Fruit fly (Drosophila melanogaster): ENCODE measurements around the gene CG15172.

CG15172 gene

dm6 chr2L:19048912-19049311, 26.7 kb downstream of the CG15172 start, which contains the start of gene CG10470 (continued):
- TF ChIP-seq CG17186 (GFP tag; optimal IDR thresholded peaks at IDR 0.05): no peak
- no peak for TF ChIP-seq CG3163 (GFP tag; optimal IDR thresholded peaks at IDR 0.05)
- TF ChIP-seq fd102C (GFP tag; optimal IDR thresholded peaks at IDR 0.05): no peak
- peak; percentile 13 for TF ChIP-seq CG10147 (GFP tag; optimal IDR thresholded peaks at IDR 0.05)
- no peak for TF ChIP-seq tll (GFP tag; optimal IDR thresholded peaks at IDR 0.05)
- TF ChIP-seq MBD-R2 (GFP tag; IDR thresholded peaks at IDR 0.05): peak; percentile 56; the same call in 1 of the 2 replicates
- TF ChIP-seq CG34376 (GFP tag; optimal IDR thresholded peaks at IDR 0.05): no peak
- TF ChIP-seq Gsc (GFP tag; IDR thresholded peaks at IDR 0.05): no peak
- TF ChIP-seq amos (GFP tag; IDR thresholded peaks at IDR 0.05; ENCODE audit: partially characterized antibody): peak; percentile 84
- TF ChIP-seq D19A (tag; optimal IDR thresholded peaks at IDR 0.05): peak; percentile 36
- TF ChIP-seq crp (GFP tag; optimal IDR thresholded peaks at IDR 0.05): no peak
- TF ChIP-seq CG8281 (tag; optimal IDR thresholded peaks at IDR 0.05): no peak
- no peak for TF ChIP-seq CG14014 (GFP tag; IDR thresholded peaks at IDR 0.05)
- no peak for TF ChIP-seq jing (GFP tag; optimal IDR thresholded peaks at IDR 0.05)
- peak; percentile 24 for TF ChIP-seq CG12659 (GFP tag; optimal IDR thresholded peaks at IDR 0.05)
- no peak for TF ChIP-seq bcd (GFP tag; optimal IDR thresholded peaks at IDR 0.05)
- TF ChIP-seq CG3995 (GFP tag; optimal IDR thresholded peaks at IDR 0.05): no peak
- TF ChIP-seq CG15479 (GFP tag; optimal IDR thresholded peaks at IDR 0.05): no peak
- TF ChIP-seq Trl (optimal IDR thresholded peaks at IDR 0.05): no peak
- no peak for TF ChIP-seq Trl (GFP tag; optimal IDR thresholded peaks at IDR 0.05)
- no peak for TF ChIP-seq CG5180 (GFP tag; optimal IDR thresholded peaks at IDR 0.05)
- TF ChIP-seq grn (GFP tag; optimal IDR thresholded peaks at IDR 0.05): no peak
- no peak for TF ChIP-seq pb (GFP tag; optimal IDR thresholded peaks at IDR 0.05)
- TF ChIP-seq ranshi (GFP tag; IDR thresholded peaks at IDR 0.05): no peak
- TF ChIP-seq zf30C (GFP tag; optimal IDR thresholded peaks at IDR 0.05): peak; percentile 20
- no peak for TF ChIP-seq CG7786 (GFP tag; optimal IDR thresholded peaks at IDR 0.05)
- no peak for TF ChIP-seq Dbx (GFP tag; IDR thresholded peaks at IDR 0.05)
- TF ChIP-seq hbn (GFP tag; IDR thresholded peaks at IDR 0.05; ENCODE audit: partially characterized antibody): peak; percentile 84
- TF ChIP-seq CG12391 (tag; optimal IDR thresholded peaks at IDR 0.05): peak; percentile 49
- no peak for TF ChIP-seq nerfin-1 (tag; optimal IDR thresholded peaks at IDR 0.05)
- TF ChIP-seq CG16813 (GFP tag; IDR thresholded peaks at IDR 0.05; ENCODE audit: partially characterized antibody): peak; percentile 76
- TF ChIP-seq zfh1 (GFP tag; IDR thresholded peaks at IDR 0.05): no peak
- no peak for TF ChIP-seq CHES-1-like (GFP tag; optimal IDR thresholded peaks at IDR 0.05)
- TF ChIP-seq HLH4C (GFP tag; IDR thresholded peaks at IDR 0.05; ENCODE audit: partially characterized antibody): peak; percentile 81
- TF ChIP-seq lbe (GFP tag; optimal IDR thresholded peaks at IDR 0.05): no peak
- no peak for TF ChIP-seq ac (GFP tag; optimal IDR thresholded peaks at IDR 0.05)
- TF ChIP-seq org-1 (GFP tag; optimal IDR thresholded peaks at IDR 0.05): no peak
- TF ChIP-seq Dp (GFP tag; optimal IDR thresholded peaks at IDR 0.05): no peak
- TF ChIP-seq Hr3 (GFP tag; optimal IDR thresholded peaks at IDR 0.05): no peak
- no peak for TF ChIP-seq CG14965 (GFP tag; optimal IDR thresholded peaks at IDR 0.05; ENCODE audit: borderline replicate concordance)
- peak; percentile 78 for TF ChIP-seq BEAF-32 (GFP tag; optimal IDR thresholded peaks at IDR 0.05)
- no peak for TF ChIP-seq GATAe (GFP tag; conservative IDR thresholded peaks at IDR 0.05)
- TF ChIP-seq Antp (GFP tag; optimal IDR thresholded peaks at IDR 0.05): no peak
- TF ChIP-seq Asciz (GFP tag; optimal IDR thresholded peaks at IDR 0.05): no peak
- no peak for TF ChIP-seq run (tag; optimal IDR thresholded peaks at IDR 0.05)
- TF ChIP-seq CG15073 (GFP tag; optimal IDR thresholded peaks at IDR 0.05): no peak
- no peak for TF ChIP-seq CG12219 (GFP tag; optimal IDR thresholded peaks at IDR 0.05)
- TF ChIP-seq CG4404 (GFP tag; IDR thresholded peaks at IDR 0.05): no peak
- TF ChIP-seq hth (optimal IDR thresholded peaks at IDR 0.05): no peak
- no peak for TF ChIP-seq Side (GFP tag; optimal IDR thresholded peaks at IDR 0.05)
- TF ChIP-seq Hsf (GFP tag; optimal IDR thresholded peaks at IDR 0.05): no peak
